Fruit fly (Drosophila melanogaster): ENCODE measurements around the gene meigo.

meigo gene

DNA sequence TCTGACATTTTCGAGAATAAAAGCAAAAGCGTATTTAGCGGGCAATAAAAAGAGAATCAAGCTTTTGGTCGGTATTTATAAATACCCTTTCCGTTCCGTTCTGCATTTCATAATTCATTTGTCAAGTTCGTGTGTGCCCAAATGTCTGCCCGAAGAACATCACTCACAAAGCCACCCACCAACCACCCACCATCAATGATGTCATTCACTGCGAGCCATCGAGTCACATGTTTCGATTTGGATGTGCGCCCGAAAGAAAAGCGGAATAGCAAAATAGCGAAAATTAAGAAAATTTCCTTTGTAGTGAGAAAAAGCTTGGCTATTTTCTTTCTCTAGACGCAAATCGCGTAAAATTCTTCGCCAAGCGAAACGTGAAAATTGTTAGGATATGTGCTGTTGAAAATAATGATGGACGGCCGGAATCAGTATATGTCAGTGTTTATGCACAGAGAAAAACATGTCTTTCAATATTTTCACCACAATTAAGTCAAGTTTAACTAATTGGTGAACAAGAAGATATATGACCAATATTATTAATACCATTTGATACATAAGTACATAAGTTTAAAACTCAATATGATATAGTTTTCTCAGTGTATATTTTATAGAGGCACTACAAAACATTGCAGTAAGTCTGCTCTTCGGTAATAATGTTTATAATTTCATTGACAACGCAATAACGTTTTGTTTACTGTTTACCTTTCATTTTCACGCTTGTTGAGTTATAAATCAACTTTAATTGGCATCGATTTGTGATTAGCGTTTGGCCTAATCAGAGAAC lies 13.2 kb downstream of the meigo start (continued):
- TF ChIP-seq CG3032 (tag; optimal IDR thresholded peaks at IDR 0.05) (peak; percentile 4), fkh (GFP tag; optimal IDR thresholded peaks at IDR 0.05) (no peak), Sox14 (GFP tag; optimal IDR thresholded peaks at IDR 0.05) (peak; percentile 13), CG15336 (GFP tag; IDR thresholded peaks at IDR 0.05) (peak; percentile 73), svp (GFP tag) (peak; percentile 54), CG8632 (GFP tag; optimal IDR thresholded peaks at IDR 0.05) (peak; percentile 43), esn (GFP tag; optimal IDR thresholded peaks at IDR 0.05) (peak; percentile 57), ss (GFP tag; optimal IDR thresholded peaks at IDR 0.05) (no peak), Sox15 (GFP tag; optimal IDR thresholded peaks at IDR 0.05) (no peak), Eip93F (GFP tag; optimal IDR thresholded peaks at IDR 0.05) (no peak), CG3919 (GFP tag; optimal IDR thresholded peaks at IDR 0.05) (no peak), Ets96B (tag; optimal IDR thresholded peaks at IDR 0.05) (no peak), Hr38 (GFP tag; optimal IDR thresholded peaks at IDR 0.05) (no peak), CG6792 (GFP tag; optimal IDR thresholded peaks at IDR 0.05) (no peak), CG11902 (GFP tag; optimal IDR thresholded peaks at IDR 0.05) (no peak), fd59A (GFP tag; optimal IDR thresholded peaks at IDR 0.05) (no peak), CG7368 (GFP tag; optimal IDR thresholded peaks at IDR 0.05) (no peak), CG9139 (GFP tag; optimal IDR thresholded peaks at IDR 0.05) (no peak), OdsH (GFP tag; optimal IDR thresholded peaks at IDR 0.05) (peak; percentile 45), Hr39 (GFP tag; optimal IDR thresholded peaks at IDR 0.05) (peak; percentile 30), acj6 (GFP tag; optimal IDR thresholded peaks at IDR 0.05) (peak; percentile 43), CG11294 (GFP tag; IDR thresholded peaks at IDR 0.05) (peak; percentile 44; the same call in 1 of the 2 replicates), CG6276 (GFP tag; optimal IDR thresholded peaks at IDR 0.05) (no peak), salr (GFP tag; optimal IDR thresholded peaks at IDR 0.05) (no peak), CG10631 (GFP tag; optimal IDR thresholded peaks at IDR 0.05) (no peak), Eip78C (GFP tag) (peak; percentile 55)

DNA sequence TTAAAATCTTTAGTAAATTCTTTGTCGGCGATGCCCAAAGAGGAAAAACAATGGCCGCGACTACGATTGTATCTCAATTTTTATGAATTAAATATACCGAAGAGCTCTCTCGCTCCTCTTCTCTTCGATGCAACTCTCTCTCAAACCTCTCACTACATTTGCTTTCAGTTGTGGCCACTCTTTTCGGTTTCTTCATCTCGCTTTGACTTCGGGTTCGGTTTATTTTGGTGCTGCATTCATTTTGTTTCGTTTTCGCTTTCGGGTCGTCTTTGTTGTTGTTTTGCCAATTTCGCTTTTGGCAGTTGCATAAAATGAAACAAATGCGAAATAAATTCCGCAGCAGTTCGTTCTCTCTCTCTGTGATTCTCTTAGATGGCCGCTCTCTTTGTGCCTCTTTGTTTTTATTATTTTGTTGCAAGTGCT lies 14.8 kb downstream of the meigo start:
- TF ChIP-seq Hr38 (GFP tag; optimal IDR thresholded peaks at IDR 0.05) (no peak), CG11762 (GFP tag; optimal IDR thresholded peaks at IDR 0.05; ENCODE audit: insufficient read depth) (peak; percentile 53), fd85E (GFP tag; optimal IDR thresholded peaks at IDR 0.05) (peak; percentile 79), CG15336 (GFP tag; IDR thresholded peaks at IDR 0.05) (peak; percentile 95), net (GFP tag; optimal IDR thresholded peaks at IDR 0.05) (peak; percentile 86), Met (GFP tag; optimal IDR thresholded peaks at IDR 0.05) (peak; percentile 50), pdm3 (GFP tag; optimal IDR thresholded peaks at IDR 0.05) (peak; percentile 39), CG8119 (GFP tag; IDR thresholded peaks at IDR 0.05) (peak; percentile 94), vri (GFP tag; optimal IDR thresholded peaks at IDR 0.05) (peak; percentile 92), Hr39 (GFP tag; optimal IDR thresholded peaks at IDR 0.05) (no peak), CG31627 (GFP tag; optimal IDR thresholded peaks at IDR 0.05) (no peak), Lpt (GFP tag; optimal IDR thresholded peaks at IDR 0.05) (peak; percentile 87), spab (GFP tag; optimal IDR thresholded peaks at IDR 0.05) (peak; percentile 56), CG34406 (GFP tag; optimal IDR thresholded peaks at IDR 0.05) (peak; percentile 84), CG6792 (GFP tag; optimal IDR thresholded peaks at IDR 0.05) (peak; percentile 51), Blimp-1 (GFP tag; optimal IDR thresholded peaks at IDR 0.05) (peak; percentile 76), CG11902 (GFP tag; optimal IDR thresholded peaks at IDR 0.05) (no peak), CG32006 (GFP tag; optimal IDR thresholded peaks at IDR 0.05) (peak; percentile 62), Smox (GFP tag; optimal IDR thresholded peaks at IDR 0.05) (peak; percentile 45), Ets96B (tag; optimal IDR thresholded peaks at IDR 0.05) (peak; percentile 76), CG7368 (GFP tag; optimal IDR thresholded peaks at IDR 0.05) (peak; percentile 73), CG4318 (GFP tag; optimal IDR thresholded peaks at IDR 0.05) (no peak), salr (GFP tag; optimal IDR thresholded peaks at IDR 0.05) (peak; percentile 47 to 75), CG6276 (GFP tag; optimal IDR thresholded peaks at IDR 0.05) (peak; percentile 98), acj6 (GFP tag; optimal IDR thresholded peaks at IDR 0.05) (peak; percentile 35), CG10669 (GFP tag; optimal IDR thresholded peaks at IDR 0.05) (peak; percentile 76), CG1621 (tag; optimal IDR thresholded peaks at IDR 0.05) (peak; percentile 79), achi (GFP tag; optimal IDR thresholded peaks at IDR 0.05) (peak; percentile 71), eg (GFP tag; IDR thresholded peaks at IDR 0.05) (peak; percentile 95), CG6163 (GFP tag; IDR thresholded peaks at IDR 0.05) (peak; percentile 97), Sox14 (GFP tag; optimal IDR thresholded peaks at IDR 0.05) (peak; percentile 47), dsx (GFP tag; optimal IDR thresholded peaks at IDR 0.05; ENCODE audit: poor library complexity, severe bottlenecking) (peak; percentile 91), fd59A (GFP tag; optimal IDR thresholded peaks at IDR 0.05) (peak; percentile 17), CG3032 (tag; optimal IDR thresholded peaks at IDR 0.05) (peak; percentile 69)

Measured in whole organism, prepupa.